Worm (Caenorhabditis elegans) whole organism, L4 larva: ENCODE results near the gene sri-31.

Source experiments
- R02D3.7 ChIP-seq: fragments of 150-350 bp; sonication (generic microtip); optimal IDR thresholded peaks from 3 replicates; lab custom pipeline; 2014; ENCODE audit warnings: missing biosample characterization, missing genetic modification characterization
- aly-2 ChIP-seq: sonication (generic microtip); optimal IDR thresholded peaks from 2 replicates; lab custom pipeline; 2018; ENCODE audit warnings: missing biosample characterization, missing genetic modification characterization
- ama-1 ChIP-seq: fragments of 150-350 bp; optimal IDR thresholded peaks from 2 replicates; lab custom pipeline; 2014; ENCODE audit warnings: inconsistent platforms, mixed read lengths
- duxl-1 ChIP-seq: sonication (generic microtip); optimal IDR thresholded peaks from 2 replicates; lab custom pipeline; 2016; ENCODE audit warnings: mild to moderate bottlenecking, missing genetic modification characterization, moderate library complexity, missing compliant biosample characterization; ENCODE audit not compliant: poor library complexity
- dve-1 ChIP-seq: sonication (generic microtip); optimal IDR thresholded peaks from 2 replicates; lab custom pipeline; 2017; ENCODE audit warnings: antibody characterized with exemption, mild to moderate bottlenecking, missing genetic modification characterization, missing compliant biosample characterization; ENCODE audit not compliant: insufficient read depth
- fkh-10 ChIP-seq: fragments of 150-350 bp; optimal IDR thresholded peaks from 2 replicates; lab custom pipeline; 2014; ENCODE audit warnings: missing biosample characterization, missing genetic modification reagents, missing genetic modification characterization
- gei-8 ChIP-seq: fragments of 200-800 bp; sonication (Bioruptor generic); optimal IDR thresholded peaks from 2 replicates; lab custom pipeline; 2018; ENCODE audit warnings: mild to moderate bottlenecking, missing genetic modification characterization, missing compliant biosample characterization
- hif-1 ChIP-seq, 2 experiments: sonication (generic microtip); optimal IDR thresholded peaks; 2 replicates each; lab custom pipeline; 2016 to 2017; ENCODE audit warnings: missing compliant biosample characterization in 2 of 2, missing genetic modification characterization in 2 of 2, missing genetic modification reagents in 2 of 2, missing genotype in 2 of 2, mild to moderate bottlenecking in 1 of 2
- lin-39 ChIP-seq: fragments of 150-350 bp; optimal IDR thresholded peaks from 2 replicates; lab custom pipeline; 2014; ENCODE audit warnings: missing biosample characterization, missing genetic modification reagents, missing genetic modification characterization
- lsy-2 ChIP-seq, 2 experiments: fragments of 150-350 bp in 1 of 2; sonication (generic microtip) in 1 of 2; optimal IDR thresholded peaks; 2 replicates each; lab custom pipeline; 2014 to 2017; ENCODE audit warnings: missing biosample characterization in 2 of 2, missing genetic modification characterization in 2 of 2
- mxl-3 ChIP-seq: fragments of 200-800 bp; sonication (Bioruptor generic); optimal IDR thresholded peaks from 2 replicates; lab custom pipeline; 2018; ENCODE audit warnings: mild to moderate bottlenecking, missing genetic modification characterization, missing compliant biosample characterization
- nhr-41 ChIP-seq: fragments of 200-800 bp; sonication (Bioruptor generic); IDR thresholded peaks from 2 replicates; pipeline ENCODE4 v1.3.6; 2022; ENCODE audit warnings: missing genetic modification reagents, missing genetic modification characterization, missing compliant biosample characterization
- skn-1 ChIP-seq: fragments of 150-350 bp; optimal IDR thresholded peaks from 2 replicates; lab custom pipeline; 2014; ENCODE audit warnings: missing biosample characterization, missing genetic modification characterization
- ztf-11 ChIP-seq: fragments of 150-350 bp; optimal IDR thresholded peaks from 2 replicates; lab custom pipeline; 2014; ENCODE audit warnings: missing biosample characterization, missing genetic modification characterization

DNA sequence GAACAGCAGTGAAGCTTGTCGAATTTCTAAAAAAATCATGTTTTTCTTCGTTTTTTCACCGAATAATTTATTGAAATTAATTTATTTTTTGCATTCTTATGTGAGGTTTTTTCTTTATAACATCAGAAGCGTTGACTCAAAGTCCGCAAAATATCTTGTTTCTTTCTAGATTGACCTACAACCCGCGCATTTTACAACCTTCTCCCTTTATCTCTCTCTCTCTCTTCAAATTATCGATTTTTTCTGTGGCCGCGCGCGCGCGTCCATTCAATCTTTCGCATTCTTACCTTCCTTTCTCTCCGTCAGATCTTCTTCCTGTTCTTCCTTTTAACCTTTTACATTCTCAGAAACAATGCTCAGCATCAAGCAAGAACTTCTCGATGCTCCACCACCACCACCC lies 45.3 kb upstream of the sri-31 start, which contains the start of gene lido-12:
- TF ChIP-seq R02D3.7 (tag; lab: Kevin White, UChicago) (no peak), ama-1 (no peak), aly-2 (no peak), nhr-41 (no peak), lsy-2 (tag; optimal IDR thresholded peaks at IDR 0.05; lab: Kevin White, UChicago) (no peak), hif-1 (tag; optimal IDR thresholded peaks at IDR 0.05; lab: Kevin White, UChicago) (no peak), skn-1 (tag; lab: Kevin White, UChicago) (no peak), fkh-10 (no peak), lin-39 (no peak), dve-1 (tag; lab: Kevin White, UChicago) (no peak), ztf-11 (tag; lab: Kevin White, UChicago) (no peak), mxl-3 (no peak), gei-8 (GFP tag; lab: Kevin White, UChicago) (no peak), duxl-1 (tag; lab: Kevin White, UChicago) (no peak)
